Comparison of ENCODE assay signal across 1 fruit fly cellular context in the genomic region with DNA sequence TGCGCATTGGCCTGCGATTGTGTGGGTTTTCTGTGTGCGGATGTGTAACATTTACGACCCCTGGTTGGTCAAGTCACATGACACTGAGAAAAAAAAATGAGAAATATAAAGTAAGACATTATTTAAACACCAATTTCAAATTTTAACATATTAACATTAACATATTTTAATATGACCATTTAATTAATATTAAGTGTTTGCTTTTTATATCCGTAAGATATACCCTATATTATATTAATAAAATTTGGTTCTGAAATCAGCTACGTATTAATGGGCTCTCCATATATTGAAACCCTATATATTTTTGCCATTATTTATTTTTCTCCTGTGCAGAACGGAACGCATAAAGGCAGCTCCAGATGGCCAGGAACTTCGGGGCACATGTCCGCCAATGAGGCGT.
TF ChIP-seq lines count a peak whose summit lies in the region.

No protein-coding gene starts in this region.

TF ChIP-seq in whole organism, embryonic, 481 proteins besides CTCF, POLR2A, EP300 and RAD21 (continued from another document):
- TF ChIP-seq grau (tag; optimal IDR thresholded peaks at IDR 0.05; lab: Kevin White, UChicago), result peak; percentile 36
- no peak for TF ChIP-seq CG4730 (GFP tag; IDR thresholded peaks at IDR 0.05; lab: Robert Waterston, UW)
- peak; percentile 51 for TF ChIP-seq CG7839 (tag; optimal IDR thresholded peaks at IDR 0.05; lab: Kevin White, UChicago)
- TF ChIP-seq CG17361 (GFP tag; IDR thresholded peaks at IDR 0.05; lab: Robert Waterston, UW), result 0 out of 3 replicates have a peak, but pooled peaks have one; percentile 31
- peak in 1 of 2 experiments; percentile 49 for TF ChIP-seq Hr51 (GFP tag; optimal IDR thresholded peaks at IDR 0.05; lab: Kevin White, UChicago)
- TF ChIP-seq seq (GFP tag; IDR thresholded peaks at IDR 0.05; lab: Robert Waterston, UW), result no peak
- peak; percentile 47 for TF ChIP-seq PHDP (tag; optimal IDR thresholded peaks at IDR 0.05; lab: Kevin White, UChicago)
- no peak for TF ChIP-seq CG9609 (GFP tag; optimal IDR thresholded peaks at IDR 0.05; lab: Kevin White, UChicago)
- TF ChIP-seq unpg (GFP tag; optimal IDR thresholded peaks at IDR 0.05; lab: Kevin White, UChicago), result peak; percentile 11
- no peak for TF ChIP-seq emc (GFP tag; optimal IDR thresholded peaks at IDR 0.05; lab: Kevin White, UChicago)
